Worm (Caenorhabditis elegans) whole organism, young adult: ENCODE measurements around the gene EGAP1.5.

ENCODE experiments used
- B0261.1 ChIP-seq: sonication (generic microtip); optimal IDR thresholded peaks from 2 replicates; lab custom pipeline; 2016; ENCODE audit warnings: mild to moderate bottlenecking, missing genetic modification characterization, moderate library complexity, missing compliant biosample characterization
- B0336.3 ChIP-seq: fragments of 200-800 bp; sonication (Bioruptor generic); IDR thresholded peaks from 2 replicates; pipeline ENCODE4 v1.3.6; 2022; ENCODE audit warnings: missing genetic modification characterization, missing compliant biosample characterization
- D2030.7 ChIP-seq: fragments of 200-800 bp; sonication (Bioruptor generic); IDR thresholded peaks from 2 replicates; pipeline ENCODE4 v1.3.6; 2022; ENCODE audit warnings: missing genetic modification reagents, missing genetic modification characterization, missing compliant biosample characterization
- F23B12.7 ChIP-seq: sonication (generic microtip); optimal IDR thresholded peaks from 2 replicates; lab custom pipeline; 2017; ENCODE audit warnings: missing genetic modification characterization, mild to moderate bottlenecking, missing compliant biosample characterization, antibody characterized with exemption, moderate library complexity; ENCODE audit not compliant: insufficient read depth
- F37B4.10 ChIP-seq: fragments of 200-800 bp; sonication (Bioruptor generic); IDR thresholded peaks from 2 replicates; pipeline ENCODE4 v1.3.6; 2022; ENCODE audit warnings: missing genetic modification characterization, missing compliant biosample characterization
- F49E8.2 ChIP-seq: sonication (generic microtip); optimal IDR thresholded peaks from 3 replicates; lab custom pipeline; 2017; ENCODE audit warnings: missing genetic modification characterization, mild to moderate bottlenecking, missing compliant biosample characterization, antibody characterized with exemption, moderate library complexity; ENCODE audit not compliant: insufficient read depth
- F52B5.7 ChIP-seq: sonication (generic microtip); optimal IDR thresholded peaks from 2 replicates; lab custom pipeline; 2016; ENCODE audit warnings: mild to moderate bottlenecking, missing genetic modification characterization, missing compliant biosample characterization
- F55B11.4 ChIP-seq: sonication (generic microtip); optimal IDR thresholded peaks from 2 replicates; lab custom pipeline; 2016; ENCODE audit warnings: missing compliant biosample characterization, missing genetic modification characterization, borderline replicate concordance; ENCODE audit not compliant: insufficient read depth
- F57C9.4 ChIP-seq: sonication (generic microtip); optimal IDR thresholded peaks from 2 replicates; lab custom pipeline; 2017; ENCODE audit warnings: mild to moderate bottlenecking, missing genetic modification characterization, missing compliant biosample characterization
- K11D2.4 ChIP-seq: fragments of 200-800 bp; sonication (Bioruptor generic); IDR thresholded peaks from 2 replicates; pipeline ENCODE4 v1.3.6; 2022; ENCODE audit warnings: missing genetic modification reagents, missing genetic modification characterization, missing compliant biosample characterization
- T26A5.8 ChIP-seq: sonication (generic microtip); optimal IDR thresholded peaks from 2 replicates; lab custom pipeline; 2016; ENCODE audit warnings: missing genetic modification characterization, missing compliant biosample characterization
- Y56A3A.18 ChIP-seq: fragments of 200-800 bp; sonication (Bioruptor generic); IDR thresholded peaks from 2 replicates; pipeline ENCODE4 v1.3.6; 2022; ENCODE audit warnings: missing genetic modification reagents, missing genetic modification characterization, missing compliant biosample characterization
- Y67H2A.10 ChIP-seq: fragments of 200-800 bp; sonication (Bioruptor generic); conservative IDR thresholded peaks from 2 replicates; pipeline ENCODE4 v1.3.6; 2022; ENCODE audit warnings: missing genetic modification reagents, missing genetic modification characterization, missing compliant biosample characterization
- Y79H2A.3 ChIP-seq: fragments of 200-800 bp; sonication (Bioruptor generic); conservative IDR thresholded peaks from 2 replicates; pipeline ENCODE4 v1.3.6; 2022; ENCODE audit warnings: missing genetic modification reagents, missing genetic modification characterization, missing compliant biosample characterization
- atf-7 ChIP-seq: sonication (generic microtip); optimal IDR thresholded peaks from 2 replicates; lab custom pipeline; 2017; ENCODE audit warnings: mild to moderate bottlenecking, missing genetic modification characterization, missing compliant biosample characterization
- athp-1 ChIP-seq: sonication (generic microtip); optimal IDR thresholded peaks from 2 replicates; lab custom pipeline; 2017; ENCODE audit warnings: mild to moderate bottlenecking, missing genetic modification characterization, missing compliant biosample characterization
- bed-2 ChIP-seq: fragments of 200-800 bp; sonication (Bioruptor generic); IDR thresholded peaks from 2 replicates; pipeline ENCODE4 v1.3.6; 2022; ENCODE audit warnings: missing genetic modification reagents, missing genetic modification characterization, missing compliant biosample characterization
- cebp-2 ChIP-seq: fragments of 200-800 bp; sonication (Bioruptor generic); IDR thresholded peaks from 2 replicates; pipeline ENCODE4 v1.3.6; 2022; ENCODE audit warnings: missing genetic modification characterization, missing compliant biosample characterization
- ceh-91 ChIP-seq: fragments of 200-800 bp; sonication (Bioruptor generic); IDR thresholded peaks from 2 replicates; pipeline ENCODE4 v1.3.6; 2022; ENCODE audit warnings: missing genetic modification reagents, missing genetic modification characterization, missing compliant biosample characterization
- die-1 ChIP-seq: sonication (generic microtip); optimal IDR thresholded peaks from 2 replicates; lab custom pipeline; 2016; ENCODE audit warnings: missing genotype, mild to moderate bottlenecking, missing genetic modification characterization, missing compliant biosample characterization
- efl-1 ChIP-seq: fragments of 150-350 bp; optimal IDR thresholded peaks from 2 replicates; lab custom pipeline; 2014; ENCODE audit warnings: missing biosample characterization, missing genetic modification reagents, missing genetic modification characterization
- egl-44 ChIP-seq: fragments of 200-800 bp; sonication (Bioruptor generic); IDR thresholded peaks from 2 replicates; pipeline ENCODE4 v1.3.6; 2022; ENCODE audit warnings: missing genetic modification reagents, missing genetic modification characterization, missing compliant biosample characterization
- ets-4 ChIP-seq: fragments of 200-800 bp; sonication (Bioruptor generic); optimal IDR thresholded peaks from 2 replicates; lab custom pipeline; 2018; ENCODE audit warnings: mild to moderate bottlenecking, missing genetic modification characterization, missing compliant biosample characterization
- fkh-3 ChIP-seq: sonication (generic microtip); optimal IDR thresholded peaks from 2 replicates; lab custom pipeline; 2016; ENCODE audit warnings: mild to moderate bottlenecking, missing genetic modification characterization, missing compliant biosample characterization
- hmg-20 ChIP-seq: fragments of 200-800 bp; sonication (Bioruptor generic); IDR thresholded peaks from 2 replicates; pipeline ENCODE4 v1.3.6; 2022; ENCODE audit warnings: missing genetic modification reagents, missing genetic modification characterization, missing compliant biosample characterization
- hrde-1 ChIP-seq: sonication (generic microtip); optimal IDR thresholded peaks from 2 replicates; lab custom pipeline; 2016; ENCODE audit warnings: missing genetic modification characterization, mild to moderate bottlenecking, missing compliant biosample characterization, moderate library complexity, missing genotype, missing genetic modification reagents, borderline replicate concordance
- hsf-1 ChIP-seq: fragments of 200-800 bp; sonication (Bioruptor generic); IDR thresholded peaks from 2 replicates; pipeline ENCODE4 v1.3.6; 2022; ENCODE audit warnings: missing genetic modification reagents, missing genetic modification characterization, missing compliant biosample characterization
- lin-26 ChIP-seq: fragments of 200-800 bp; sonication (Bioruptor generic); IDR thresholded peaks from 2 replicates; pipeline ENCODE4 v1.3.6; 2022; ENCODE audit warnings: missing genetic modification reagents, missing genetic modification characterization, missing compliant biosample characterization
- madf-3 ChIP-seq: fragments of 200-800 bp; sonication (Bioruptor generic); IDR thresholded peaks from 2 replicates; pipeline ENCODE4 v1.3.6; 2022; ENCODE audit warnings: missing genetic modification reagents, missing genetic modification characterization, missing compliant biosample characterization
- madf-8 ChIP-seq: fragments of 200-800 bp; sonication (Bioruptor generic); conservative IDR thresholded peaks from 2 replicates; pipeline ENCODE4 v1.3.6; 2022; ENCODE audit warnings: missing genetic modification reagents, missing genetic modification characterization, missing compliant biosample characterization
- mcd-1 ChIP-seq: fragments of 200-800 bp; sonication (Bioruptor generic); IDR thresholded peaks from 2 replicates; pipeline ENCODE4 v1.3.6; 2022; ENCODE audit warnings: missing genetic modification reagents, missing genetic modification characterization, missing compliant biosample characterization
- mel-28 ChIP-seq: sonication (generic microtip); optimal IDR thresholded peaks from 2 replicates; lab custom pipeline; 2016; ENCODE audit warnings: borderline replicate concordance, mild to moderate bottlenecking, missing genetic modification characterization, missing compliant biosample characterization
- mes-4 ChIP-seq: sonication (generic microtip); optimal IDR thresholded peaks from 2 replicates; lab custom pipeline; 2016; ENCODE audit warnings: missing genotype, missing genetic modification characterization, missing compliant biosample characterization
- mxl-1 ChIP-seq: sonication (generic microtip); optimal IDR thresholded peaks from 2 replicates; lab custom pipeline; 2016; ENCODE audit warnings: missing genetic modification characterization, missing compliant biosample characterization
- nfya-1 ChIP-seq: sonication (generic microtip); optimal IDR thresholded peaks from 2 replicates; lab custom pipeline; 2017; ENCODE audit warnings: antibody characterized with exemption, missing compliant biosample characterization, missing genetic modification characterization, borderline replicate concordance; ENCODE audit not compliant: insufficient read depth
- nhr-27 ChIP-seq: fragments of 200-800 bp; sonication (Bioruptor generic); optimal IDR thresholded peaks from 2 replicates; lab custom pipeline; 2018; ENCODE audit warnings: mild to moderate bottlenecking, missing genetic modification characterization, moderate library complexity, missing compliant biosample characterization
- nhr-90 ChIP-seq: sonication (generic microtip); optimal IDR thresholded peaks from 2 replicates; lab custom pipeline; 2016; ENCODE audit warnings: missing genotype, mild to moderate bottlenecking, missing genetic modification characterization, missing compliant biosample characterization
- pha-4 ChIP-seq: fragments of 150-350 bp; sonication (generic microtip); optimal IDR thresholded peaks from 2 replicates; lab custom pipeline; 2014; ENCODE audit warnings: missing biosample characterization, missing genetic modification reagents, missing genetic modification characterization
- rpc-1 ChIP-seq, 2 experiments: fragments of 150-350 bp in 1 of 2; sonication (generic microtip) in 1 of 2; optimal IDR thresholded peaks; 2 replicates each; lab custom pipeline; 2014 to 2018; ENCODE audit warnings: missing biosample characterization in 1 of 2, missing genetic modification characterization in 1 of 2, missing genetic modification reagents in 1 of 2, missing genotype in 1 of 2
- snpc-1.1 ChIP-seq: sonication (generic microtip); optimal IDR thresholded peaks from 2 replicates; lab custom pipeline; 2017; ENCODE audit warnings: missing genetic modification characterization, mild to moderate bottlenecking, missing compliant biosample characterization, antibody characterized with exemption, moderate library complexity, missing genotype, missing genetic modification reagents; ENCODE audit not compliant: insufficient read depth
- somi-1 ChIP-seq: fragments of 200-800 bp; sonication (Bioruptor generic); optimal IDR thresholded peaks from 2 replicates; lab custom pipeline; 2018; ENCODE audit warnings: mild to moderate bottlenecking, missing genetic modification characterization, missing compliant biosample characterization
- sptf-2 ChIP-seq: fragments of 200-800 bp; sonication (Bioruptor generic); optimal IDR thresholded peaks from 2 replicates; lab custom pipeline; 2018; ENCODE audit warnings: mild to moderate bottlenecking, missing genetic modification characterization, missing compliant biosample characterization
- tbx-9 ChIP-seq: sonication (generic microtip); optimal IDR thresholded peaks from 2 replicates; lab custom pipeline; 2016; ENCODE audit warnings: borderline replicate concordance, missing genetic modification characterization, inconsistent platforms, missing compliant biosample characterization
- zim-3 ChIP-seq: sonication (generic microtip); optimal IDR thresholded peaks from 2 replicates; lab custom pipeline; 2017; ENCODE audit warnings: mild to moderate bottlenecking, missing genetic modification characterization, moderate library complexity, missing compliant biosample characterization
- ztf-18 ChIP-seq: sonication (generic microtip); optimal IDR thresholded peaks from 2 replicates; lab custom pipeline; 2016; ENCODE audit warnings: missing genotype, mild to moderate bottlenecking, missing genetic modification characterization, missing compliant biosample characterization
- ztf-25 ChIP-seq: fragments of 200-800 bp; sonication (Bioruptor generic); IDR thresholded peaks from 2 replicates; pipeline ENCODE4 v1.3.6; 2022; ENCODE audit warnings: missing genetic modification reagents, missing genetic modification characterization, missing compliant biosample characterization
- ztf-26 ChIP-seq: sonication (generic microtip); optimal IDR thresholded peaks from 2 replicates; lab custom pipeline; 2017; ENCODE audit warnings: missing genetic modification characterization, missing compliant biosample characterization
- ztf-6 ChIP-seq: fragments of 200-800 bp; sonication (Bioruptor generic); IDR thresholded peaks from 2 replicates; pipeline ENCODE4 v1.3.6; 2022; ENCODE audit warnings: missing genetic modification reagents, missing genetic modification characterization, missing compliant biosample characterization

EGAP1.5 gene

ce11 chrIII:5958172-5958886 lies 26.8 kb downstream of the EGAP1.5 start, which contains the start of the genes nono-1 and nop-1 (continued):
- no peak for TF ChIP-seq Y56A3A.18 (GFP tag; lab: Robert Waterston, UW)
- no peak for TF ChIP-seq Y67H2A.10
- no peak for TF ChIP-seq mes-4 (tag; lab: Kevin White, UChicago)
- TF ChIP-seq F57C9.4 (tag; lab: Kevin White, UChicago): no peak
- no peak for TF ChIP-seq F55B11.4 (tag; lab: Kevin White, UChicago)
- TF ChIP-seq die-1 (tag; lab: Kevin White, UChicago): no peak
- no peak for TF ChIP-seq madf-3 (GFP tag; lab: Robert Waterston, UW)
- no peak for TF ChIP-seq mel-28 (tag; lab: Kevin White, UChicago)
- no peak for TF ChIP-seq bed-2
- TF ChIP-seq sptf-2 (GFP tag; lab: Kevin White, UChicago): no peak
- no peak for TF ChIP-seq ztf-18 (tag; lab: Kevin White, UChicago)
- TF ChIP-seq T26A5.8: no peak
- TF ChIP-seq ets-4 (GFP tag; lab: Kevin White, UChicago): no peak
- TF ChIP-seq hsf-1 (GFP tag; lab: Robert Waterston, UW): no peak
- no peak for TF ChIP-seq somi-1 (GFP tag; lab: Kevin White, UChicago)
- no peak for TF ChIP-seq hmg-20 (GFP tag; lab: Robert Waterston, UW)
- no peak for TF ChIP-seq K11D2.4
- TF ChIP-seq tbx-9 (tag; lab: Kevin White, UChicago): no peak
- TF ChIP-seq hrde-1 (tag; lab: Kevin White, UChicago): no peak
- no peak for TF ChIP-seq ztf-26 (tag; lab: Kevin White, UChicago)
- no peak for TF ChIP-seq nfya-1 (tag; lab: Kevin White, UChicago)
- no peak for TF ChIP-seq lin-26 (GFP tag; lab: Robert Waterston, UW)
- no peak for TF ChIP-seq B0261.1 (tag; lab: Kevin White, UChicago)
- TF ChIP-seq fkh-3 (tag; lab: Kevin White, UChicago): no peak
- TF ChIP-seq nhr-90 (tag; lab: Kevin White, UChicago): no peak
- TF ChIP-seq rpc-1 (optimal IDR thresholded peaks at IDR 0.05; lab: Kevin White, UChicago): no peak
- no peak for TF ChIP-seq rpc-1 (tag; optimal IDR thresholded peaks at IDR 0.05; lab: Kevin White, UChicago)
- no peak for TF ChIP-seq mxl-1 (tag; lab: Kevin White, UChicago)
- TF ChIP-seq madf-8 (GFP tag; lab: Robert Waterston, UW): peak; percentile 60
- TF ChIP-seq snpc-1.1 (tag; lab: Kevin White, UChicago): no peak
- no peak for TF ChIP-seq F52B5.7 (tag; lab: Kevin White, UChicago)
- no peak for TF ChIP-seq mcd-1 (GFP tag; lab: Robert Waterston, UW)
- TF ChIP-seq pha-4: no peak
- peak; percentile 33; the same call in 1 of the 2 replicates for TF ChIP-seq D2030.7 (GFP tag; lab: Robert Waterston, UW)
- TF ChIP-seq athp-1: no peak
- no peak for TF ChIP-seq egl-44 (GFP tag; lab: Robert Waterston, UW)
- TF ChIP-seq atf-7 (tag; lab: Kevin White, UChicago): no peak
- TF ChIP-seq cebp-2 (GFP tag; lab: Robert Waterston, UW): no peak
- TF ChIP-seq ceh-91 (GFP tag; lab: Robert Waterston, UW): peak; percentile 49
- TF ChIP-seq ztf-25: no peak
- peak; percentile 45 for TF ChIP-seq F49E8.2 (tag; lab: Kevin White, UChicago)
- TF ChIP-seq efl-1: peak; percentile 37
- no peak for TF ChIP-seq B0336.3 (GFP tag; lab: Robert Waterston, UW)
- TF ChIP-seq ztf-6 (GFP tag; lab: Robert Waterston, UW): no peak
- no peak for TF ChIP-seq Y79H2A.3 (GFP tag; lab: Robert Waterston, UW)
- TF ChIP-seq zim-3 (tag; lab: Kevin White, UChicago): no peak
- no peak for TF ChIP-seq nhr-27 (tag; lab: Kevin White, UChicago)
- no peak for TF ChIP-seq F37B4.10 (GFP tag; lab: Robert Waterston, UW)
- TF ChIP-seq F23B12.7 (tag; lab: Kevin White, UChicago): no peak
